Worm (Caenorhabditis elegans) whole organism, L2 larva: ENCODE results near the gene cup-4.

ENCODE experiments used
- C34F6.9 ChIP-seq: fragments of 150-350 bp; optimal IDR thresholded peaks from 2 replicates; lab custom pipeline; 2014; ENCODE audit warnings: missing biosample characterization, missing genetic modification characterization
- F13H6.1 ChIP-seq: sonication (generic microtip); optimal IDR thresholded peaks from 2 replicates; lab custom pipeline; 2016; ENCODE audit warnings: missing genetic modification characterization, missing compliant biosample characterization
- Y55F3AM.14 ChIP-seq: fragments of 200-800 bp; sonication (Bioruptor generic); optimal IDR thresholded peaks from 2 replicates; lab custom pipeline; 2018; ENCODE audit warnings: mild to moderate bottlenecking, missing genetic modification characterization, missing compliant biosample characterization
- ZK546.5 ChIP-seq: sonication (generic microtip); optimal IDR thresholded peaks from 2 replicates; lab custom pipeline; 2017; ENCODE audit warnings: missing biosample characterization, missing genetic modification characterization
- aly-2 ChIP-seq: fragments of 150-350 bp; optimal IDR thresholded peaks from 2 replicates; lab custom pipeline; 2014; ENCODE audit warnings: missing biosample characterization, missing genetic modification characterization
- ama-1 ChIP-seq: fragments of 150-350 bp; optimal IDR thresholded peaks from 2 replicates; lab custom pipeline; 2018; ENCODE audit warnings: inconsistent platforms
- blmp-1 ChIP-seq: sonication (generic microtip); optimal IDR thresholded peaks from 2 replicates; lab custom pipeline; 2017; ENCODE audit warnings: missing genetic modification characterization, mild to moderate bottlenecking, missing compliant biosample characterization, antibody characterized with exemption, moderate library complexity; ENCODE audit not compliant: insufficient read depth
- ceh-16 ChIP-seq: fragments of 150-350 bp; optimal IDR thresholded peaks from 2 replicates; lab custom pipeline; 2014; ENCODE audit warnings: missing biosample characterization, missing genetic modification characterization
- ceh-82 ChIP-seq: fragments of 150-350 bp; optimal IDR thresholded peaks from 2 replicates; lab custom pipeline; 2014; ENCODE audit warnings: missing biosample characterization, missing genetic modification characterization
- crh-2 ChIP-seq: sonication (generic microtip); optimal IDR thresholded peaks from 2 replicates; lab custom pipeline; 2017; ENCODE audit warnings: missing biosample characterization, missing genetic modification characterization
- dmd-4 ChIP-seq: sonication (generic microtip); optimal IDR thresholded peaks from 2 replicates; lab custom pipeline; 2017; ENCODE audit warnings: missing biosample characterization, missing genetic modification characterization
- egl-27 ChIP-seq: sonication (generic microtip); optimal IDR thresholded peaks from 3 replicates; lab custom pipeline; 2017; ENCODE audit warnings: missing biosample characterization, missing genetic modification reagents, missing genetic modification characterization
- elt-3 ChIP-seq: sonication (generic microtip); optimal IDR thresholded peaks from 2 replicates; lab custom pipeline; 2017; ENCODE audit warnings: missing biosample characterization, missing genetic modification characterization
- fos-1 ChIP-seq: fragments of 150-350 bp; optimal IDR thresholded peaks from 2 replicates; lab custom pipeline; 2014; ENCODE audit warnings: missing biosample characterization, missing genetic modification characterization
- gmeb-1 ChIP-seq: fragments of 150-350 bp; optimal IDR thresholded peaks from 2 replicates; lab custom pipeline; 2014; ENCODE audit warnings: missing biosample characterization, missing genetic modification characterization
- lin-11 ChIP-seq: fragments of 150-350 bp; sonication (generic microtip); optimal IDR thresholded peaks from 2 replicates; lab custom pipeline; 2014; ENCODE audit warnings: missing biosample characterization, missing genetic modification characterization, inconsistent platforms, mixed read lengths
- lin-13 ChIP-seq: fragments of 150-350 bp; optimal IDR thresholded peaks from 2 replicates; lab custom pipeline; 2014; ENCODE audit warnings: missing biosample characterization, missing genetic modification reagents, missing genetic modification characterization
- lsy-2 ChIP-seq, 2 experiments: fragments of 150-350 bp in 1 of 2; sonication (generic microtip) in 1 of 2; optimal IDR thresholded peaks; 2 replicates each; lab custom pipeline; 2014 to 2017; ENCODE audit warnings: missing biosample characterization in 2 of 2, missing genetic modification characterization in 2 of 2
- mab-5 ChIP-seq: fragments of 150-350 bp; optimal IDR thresholded peaks from 2 replicates; lab custom pipeline; 2014; ENCODE audit warnings: missing biosample characterization, missing genetic modification characterization
- nhr-11 ChIP-seq: fragments of 150-350 bp; optimal IDR thresholded peaks from 2 replicates; lab custom pipeline; 2014; ENCODE audit warnings: missing biosample characterization, missing genetic modification characterization
- nhr-12 ChIP-seq: fragments of 150-350 bp; optimal IDR thresholded peaks from 2 replicates; lab custom pipeline; 2014; ENCODE audit warnings: missing biosample characterization, missing genetic modification characterization
- nhr-129 ChIP-seq: fragments of 150-350 bp; optimal IDR thresholded peaks from 2 replicates; lab custom pipeline; 2014; ENCODE audit warnings: missing biosample characterization, missing genetic modification characterization
- nhr-21 ChIP-seq: fragments of 150-350 bp; optimal IDR thresholded peaks from 2 replicates; lab custom pipeline; 2014; ENCODE audit warnings: missing biosample characterization, missing genetic modification characterization
- nhr-23 ChIP-seq: fragments of 150-350 bp; optimal IDR thresholded peaks from 2 replicates; lab custom pipeline; 2014; ENCODE audit warnings: missing biosample characterization, missing genetic modification reagents, missing genetic modification characterization
- nhr-237 ChIP-seq: fragments of 150-350 bp; optimal IDR thresholded peaks from 2 replicates; lab custom pipeline; 2014; ENCODE audit warnings: missing biosample characterization, missing genetic modification characterization
- nhr-25 ChIP-seq: fragments of 150-350 bp; sonication (generic microtip); optimal IDR thresholded peaks from 3 replicates; lab custom pipeline; 2014; ENCODE audit warnings: missing biosample characterization, missing genetic modification characterization
- nhr-6 ChIP-seq: fragments of 150-350 bp; optimal IDR thresholded peaks from 2 replicates; lab custom pipeline; 2014; ENCODE audit warnings: missing biosample characterization, missing genetic modification characterization
- peb-1 ChIP-seq: fragments of 150-350 bp; optimal IDR thresholded peaks from 2 replicates; lab custom pipeline; 2014; ENCODE audit warnings: missing biosample characterization, missing genetic modification characterization
- sem-4 ChIP-seq: fragments of 150-350 bp; optimal IDR thresholded peaks from 2 replicates; lab custom pipeline; 2014; ENCODE audit warnings: missing biosample characterization, missing genetic modification reagents, missing genetic modification characterization
- skn-1 ChIP-seq: sonication (generic microtip); optimal IDR thresholded peaks from 2 replicates; lab custom pipeline; 2017; ENCODE audit warnings: missing biosample characterization, missing genetic modification characterization
- sma-3 ChIP-seq: sonication (generic microtip); optimal IDR thresholded peaks from 2 replicates; lab custom pipeline; 2016; ENCODE audit warnings: missing genetic modification reagents, missing genetic modification characterization, missing compliant biosample characterization
- sma-9 ChIP-seq, 2 experiments: fragments of 150-350 bp in 1 of 2; sonication (generic microtip) in 1 of 2; optimal IDR thresholded peaks; 2 replicates each; lab custom pipeline; 2014 to 2016; ENCODE audit warnings: missing genetic modification characterization in 2 of 2, mild to moderate bottlenecking in 1 of 2, missing biosample characterization in 1 of 2, missing compliant biosample characterization in 1 of 2, missing genetic modification reagents in 1 of 2, moderate library complexity in 1 of 2
- snpc-4 ChIP-seq: fragments of 150-350 bp; optimal IDR thresholded peaks from 2 replicates; lab custom pipeline; 2014; ENCODE audit warnings: missing biosample characterization, missing genetic modification characterization
- unc-39 ChIP-seq: fragments of 150-350 bp; optimal IDR thresholded peaks from 2 replicates; lab custom pipeline; 2014; ENCODE audit warnings: missing biosample characterization, missing genetic modification characterization
- unc-55 ChIP-seq: fragments of 150-350 bp; sonication (generic microtip); optimal IDR thresholded peaks from 3 replicates; lab custom pipeline; 2014; ENCODE audit warnings: missing biosample characterization, missing genetic modification reagents, missing genetic modification characterization
- unc-62 ChIP-seq: fragments of 150-350 bp; optimal IDR thresholded peaks from 2 replicates; lab custom pipeline; 2014; ENCODE audit warnings: missing biosample characterization, missing genetic modification reagents, missing genetic modification characterization
- zag-1 ChIP-seq: fragments of 150-350 bp; optimal IDR thresholded peaks from 2 replicates; lab custom pipeline; 2014; ENCODE audit warnings: missing biosample characterization, missing genetic modification characterization
- ztf-1 ChIP-seq: fragments of 200-800 bp; sonication (Bioruptor generic); conservative IDR thresholded peaks from 2 replicates; pipeline ENCODE4 v1.3.6; 2022; ENCODE audit warnings: missing genetic modification characterization, missing compliant biosample characterization
- ztf-11 ChIP-seq: sonication (generic microtip); optimal IDR thresholded peaks from 2 replicates; lab custom pipeline; 2017; ENCODE audit warnings: missing biosample characterization, missing genetic modification characterization
- ztf-4 ChIP-seq: fragments of 150-350 bp; optimal IDR thresholded peaks from 2 replicates; lab custom pipeline; 2014; ENCODE audit warnings: missing biosample characterization, missing genetic modification characterization

cup-4 gene

DNA sequence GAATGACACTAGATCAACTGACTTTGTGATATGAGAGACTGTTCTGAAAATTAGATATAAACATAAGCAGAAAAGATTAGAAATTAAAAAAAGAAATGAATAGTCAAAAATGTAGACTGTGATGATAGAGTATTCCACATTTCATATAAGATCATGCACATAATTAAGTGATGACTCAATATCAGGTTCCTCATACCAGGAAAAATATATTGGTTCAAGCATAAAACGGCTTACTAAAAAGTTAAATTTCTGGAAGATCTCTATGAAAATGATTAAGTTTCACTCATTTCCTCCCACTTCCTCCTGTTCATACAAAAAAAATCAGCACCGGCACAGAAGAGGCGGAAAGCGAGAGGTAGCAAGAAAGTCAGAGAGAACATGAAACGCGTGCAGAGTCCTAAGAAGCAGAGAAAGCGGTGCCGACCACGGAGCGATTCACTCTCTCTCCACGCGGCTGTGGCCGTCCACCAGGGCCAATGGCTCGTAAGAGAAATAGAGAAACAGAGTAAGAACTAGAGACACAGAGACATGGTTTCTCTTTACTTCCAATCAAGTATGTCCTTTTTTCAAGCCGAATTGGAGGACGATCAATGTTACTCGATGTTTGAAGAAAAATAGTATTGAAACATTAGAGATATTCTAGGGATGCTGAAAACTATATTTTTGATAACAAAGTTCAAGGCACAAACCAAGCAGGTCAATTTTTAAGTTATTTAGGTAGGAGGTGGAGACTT is 25.5 kb downstream of the cup-4 start, which contains the start of the genes ZK688.5 and fahd-1 (continued):
- TF ChIP-seq ztf-1 (no peak), lsy-2 (tag; optimal IDR thresholded peaks at IDR 0.05; lab: Kevin White, UChicago) (peak; percentile 60 to 69), nhr-21 (peak; percentile 77)
- TF ChIP-seq, all 48 proteins: peak for 21

ce11 chrIII:7892333-7892732 is 26.0 kb downstream of the cup-4 start:
- TF ChIP-seq lin-13 (no peak), ztf-11 (tag; lab: Kevin White, UChicago) (no peak), ceh-16 (tag; lab: Kevin White, UChicago) (no peak), dmd-4 (tag; lab: Kevin White, UChicago) (no peak), nhr-23 (tag; lab: Kevin White, UChicago) (no peak), C34F6.9 (tag; lab: Kevin White, UChicago) (no peak), nhr-237 (tag; lab: Kevin White, UChicago) (no peak), nhr-6 (no peak), mab-5 (tag; lab: Kevin White, UChicago) (no peak), nhr-21 (no peak)

ce11 chrIII:7893224-7893623 is 26.9 kb downstream of the cup-4 start:
- TF ChIP-seq ceh-82 (tag; lab: Kevin White, UChicago) (no peak), mab-5 (tag; lab: Kevin White, UChicago) (no peak), nhr-129 (tag; lab: Kevin White, UChicago) (no peak), nhr-6 (no peak), elt-3 (no peak), skn-1 (tag; lab: Kevin White, UChicago) (no peak), ztf-4 (tag; lab: Kevin White, UChicago) (no peak), F13H6.1 (tag; lab: Kevin White, UChicago) (no peak), nhr-11 (tag; lab: Kevin White, UChicago) (no peak)

DNA sequence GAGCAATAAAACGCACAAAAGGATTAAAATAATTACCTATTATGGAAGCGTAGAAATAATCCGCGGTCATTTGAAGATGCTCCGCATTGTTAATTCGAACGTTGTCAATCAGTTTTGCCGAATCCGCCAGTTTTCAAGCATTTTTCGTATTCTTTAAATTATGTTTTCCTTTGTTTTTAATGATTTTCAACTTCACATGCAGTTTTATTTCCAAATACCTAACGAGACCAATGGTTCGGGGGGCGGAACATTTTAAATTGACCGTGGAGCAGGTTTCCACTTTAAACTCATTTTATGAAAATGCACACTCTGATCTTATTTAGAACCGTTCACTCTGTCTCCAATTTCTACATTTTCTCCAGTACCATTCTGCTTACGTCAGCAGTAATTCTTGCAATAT is 28.4 kb downstream of the cup-4 start, which contains the start of gene ZK688.4:
ZK688.4 (plus strand) TSS at position 301 of the 400 bp plus-strand sequence.
- TF ChIP-seq nhr-23 (tag; lab: Kevin White, UChicago) = no peak
- no peak for TF ChIP-seq ztf-1
- no peak for TF ChIP-seq lsy-2 (tag; optimal IDR thresholded peaks at IDR 0.05; lab: Kevin White, UChicago)
- TF ChIP-seq egl-27 (tag; lab: Kevin White, UChicago) = no peak

ce11 chrIII:7896925-7897324 is 30.6 kb downstream of the cup-4 start, which contains the start of gene ZK688.10:
Gene ZK688.10 (minus strand): TSS chrIII:7897025.
- TF ChIP-seq sem-4 (tag; lab: Kevin White, UChicago) (no peak), elt-3 (no peak), nhr-237 (tag; lab: Kevin White, UChicago) (no peak)

DNA sequence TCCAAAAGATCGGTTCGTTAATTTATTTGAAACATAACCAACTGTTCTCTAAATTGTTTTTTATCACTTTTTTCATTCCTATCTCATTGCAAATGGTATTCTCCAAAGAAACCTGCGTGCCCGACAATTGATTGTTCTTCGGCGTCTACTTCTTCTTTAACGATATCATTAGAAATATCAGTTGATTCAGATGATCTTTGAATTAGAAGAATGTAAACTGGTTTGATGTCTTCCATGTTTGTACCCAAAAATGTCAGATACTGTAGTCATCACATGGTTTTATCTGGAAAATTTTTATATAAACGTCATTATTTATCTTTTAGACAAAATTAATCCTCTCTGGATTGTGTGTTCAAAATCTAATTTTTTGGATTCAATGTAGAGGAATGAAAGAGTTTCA is 31.4 kb downstream of the cup-4 start:
- TF ChIP-seq nhr-21 (peak; percentile 81), unc-62 (GFP tag; lab: Kevin White, UChicago) (no peak), peb-1 (tag; lab: Kevin White, UChicago) (no peak), unc-55 (GFP tag; lab: Kevin White, UChicago) (no peak), sem-4 (tag; lab: Kevin White, UChicago) (no peak), ztf-1 (no peak), zag-1 (tag; lab: Kevin White, UChicago) (no peak), ama-1 (lab: Kevin White, UChicago) (no peak), lsy-2 (tag; optimal IDR thresholded peaks at IDR 0.05; lab: Kevin White, UChicago) (peak in 1 of 2 experiments; percentile 48), ceh-82 (tag; lab: Kevin White, UChicago) (no peak), sma-9 (GFP tag; optimal IDR thresholded peaks at IDR 0.05; lab: Kevin White, UChicago) (peak; percentile 73), sma-9 (tag; optimal IDR thresholded peaks at IDR 0.05; lab: Kevin White, UChicago) (no peak), nhr-129 (tag; lab: Kevin White, UChicago) (no peak), blmp-1 (tag; lab: Kevin White, UChicago) (peak; percentile 1), snpc-4 (tag; lab: Kevin White, UChicago) (no peak), nhr-12 (tag; lab: Kevin White, UChicago) (no peak), elt-3 (no peak), Y55F3AM.14 (GFP tag; lab: Kevin White, UChicago) (no peak), lin-11 (no peak), ztf-11 (tag; lab: Kevin White, UChicago) (no peak), lin-13 (no peak), fos-1 (tag; lab: Kevin White, UChicago) (no peak), sma-3 (GFP tag; lab: Kevin White, UChicago) (peak; percentile 55), ZK546.5 (no peak), unc-39 (tag; lab: Kevin White, UChicago) (no peak), nhr-25 (tag; lab: Kevin White, UChicago) (peak; percentile 76), gmeb-1 (tag; lab: Kevin White, UChicago) (peak; percentile 45), nhr-6 (no peak), aly-2 (tag; lab: Kevin White, UChicago) (no peak), crh-2 (tag; lab: Kevin White, UChicago) (no peak), egl-27 (tag; lab: Kevin White, UChicago) (no peak)
